Worm (Caenorhabditis elegans) whole organism, L3 larva: ENCODE results near the gene ZK121.2.

Experiments
- R02D3.7 ChIP-seq: fragments of 150-350 bp; optimal IDR thresholded peaks from 2 replicates; lab custom pipeline; 2014; ENCODE audit warnings: missing biosample characterization, missing genetic modification characterization
- ZK546.5 ChIP-seq: sonication (generic microtip); optimal IDR thresholded peaks from 2 replicates; lab custom pipeline; 2017; ENCODE audit warnings: missing biosample characterization, missing genetic modification characterization
- aly-2 ChIP-seq: fragments of 150-350 bp; optimal IDR thresholded peaks from 2 replicates; lab custom pipeline; 2014; ENCODE audit warnings: missing biosample characterization, missing genetic modification characterization
- ama-1 ChIP-seq: fragments of 150-350 bp; optimal IDR thresholded peaks from 2 replicates; lab custom pipeline; 2018
- ceh-16 ChIP-seq: sonication (generic microtip); optimal IDR thresholded peaks from 2 replicates; lab custom pipeline; 2017; ENCODE audit warnings: missing biosample characterization, missing genetic modification characterization
- ceh-9 ChIP-seq: sonication (generic microtip); optimal IDR thresholded peaks from 2 replicates; lab custom pipeline; 2018; ENCODE audit warnings: missing biosample characterization, missing genetic modification characterization
- egl-27 ChIP-seq: sonication (generic microtip); optimal IDR thresholded peaks from 4 replicates; lab custom pipeline; 2017; ENCODE audit warnings: missing biosample characterization, missing genetic modification reagents, missing genetic modification characterization
- egl-5 ChIP-seq: fragments of 150-350 bp; optimal IDR thresholded peaks from 2 replicates; lab custom pipeline; 2017; ENCODE audit warnings: missing biosample characterization, missing genetic modification reagents, missing genetic modification characterization, inconsistent platforms
- elt-1 ChIP-seq: fragments of 150-350 bp; optimal IDR thresholded peaks from 2 replicates; lab custom pipeline; 2014; ENCODE audit warnings: missing biosample characterization, missing genetic modification characterization
- elt-2 ChIP-seq: sonication (generic microtip); optimal IDR thresholded peaks from 2 replicates; lab custom pipeline; 2016; ENCODE audit warnings: missing genetic modification reagents, mild to moderate bottlenecking, missing genetic modification characterization, missing compliant biosample characterization
- elt-3 ChIP-seq, 3 experiments: fragments of 150-350 bp in 1 of 3; sonication (generic microtip) in 2 of 3; optimal IDR thresholded peaks; 2 replicates in 2 of 3; 4 replicates in 1 of 3; lab custom pipeline; 2014 to 2017; ENCODE audit warnings: missing biosample characterization in 3 of 3, missing genetic modification characterization in 3 of 3
- fkh-2 ChIP-seq: fragments of 150-350 bp; optimal IDR thresholded peaks from 2 replicates; lab custom pipeline; 2014; ENCODE audit warnings: missing biosample characterization, missing genetic modification reagents, missing genetic modification characterization
- hmg-11 ChIP-seq: sonication (generic microtip); optimal IDR thresholded peaks from 2 replicates; lab custom pipeline; 2016; ENCODE audit warnings: missing genetic modification characterization, missing compliant biosample characterization
- jun-1 ChIP-seq: fragments of 150-350 bp; optimal IDR thresholded peaks from 2 replicates; lab custom pipeline; 2014; ENCODE audit warnings: missing biosample characterization, missing genetic modification reagents, missing genetic modification characterization
- lin-15B ChIP-seq: fragments of 150-350 bp; optimal IDR thresholded peaks from 2 replicates; lab custom pipeline; 2014; ENCODE audit warnings: missing biosample characterization, missing genetic modification characterization
- lin-39 ChIP-seq: fragments of 150-350 bp; optimal IDR thresholded peaks from 2 replicates; lab custom pipeline; 2018; ENCODE audit warnings: missing biosample characterization, missing genetic modification reagents, missing genetic modification characterization
- lsy-12 ChIP-seq: sonication (generic microtip); optimal IDR thresholded peaks from 2 replicates; lab custom pipeline; 2016; ENCODE audit warnings: mild to moderate bottlenecking, missing genetic modification characterization, missing compliant biosample characterization
- mdl-1 ChIP-seq: fragments of 150-350 bp; optimal IDR thresholded peaks from 2 replicates; lab custom pipeline; 2014; ENCODE audit warnings: missing biosample characterization, missing genetic modification characterization
- mml-1 ChIP-seq: fragments of 150-350 bp; sonication (generic microtip); optimal IDR thresholded peaks from 3 replicates; lab custom pipeline; 2014; ENCODE audit warnings: missing biosample characterization, missing genetic modification characterization
- nhr-11 ChIP-seq: fragments of 150-350 bp; optimal IDR thresholded peaks from 2 replicates; lab custom pipeline; 2014; ENCODE audit warnings: missing biosample characterization, missing genetic modification characterization
- nhr-12 ChIP-seq: fragments of 150-350 bp; optimal IDR thresholded peaks from 2 replicates; lab custom pipeline; 2014; ENCODE audit warnings: missing biosample characterization, missing genetic modification characterization
- nhr-28 ChIP-seq: fragments of 150-350 bp; optimal IDR thresholded peaks from 2 replicates; lab custom pipeline; 2014; ENCODE audit warnings: missing biosample characterization, missing genetic modification characterization
- nhr-43 ChIP-seq: sonication (generic microtip); optimal IDR thresholded peaks from 2 replicates; lab custom pipeline; 2016; ENCODE audit warnings: mild to moderate bottlenecking, missing genetic modification characterization, missing compliant biosample characterization; ENCODE audit not compliant: poor library complexity, severe bottlenecking
- nhr-67 ChIP-seq: fragments of 150-350 bp; optimal IDR thresholded peaks from 2 replicates; lab custom pipeline; 2014; ENCODE audit warnings: missing biosample characterization, missing genetic modification characterization
- nhr-76 ChIP-seq: fragments of 150-350 bp; sonication (generic microtip); optimal IDR thresholded peaks from 5 replicates; lab custom pipeline; 2014; ENCODE audit warnings: missing biosample characterization, missing genetic modification characterization
- nhr-77 ChIP-seq: fragments of 150-350 bp; optimal IDR thresholded peaks from 2 replicates; lab custom pipeline; 2014; ENCODE audit warnings: missing biosample characterization, missing genetic modification characterization
- sea-2 ChIP-seq: fragments of 150-350 bp; sonication (generic microtip); optimal IDR thresholded peaks from 4 replicates; lab custom pipeline; 2014; ENCODE audit warnings: missing biosample characterization, missing genetic modification reagents, missing genetic modification characterization
- snpc-4 ChIP-seq: fragments of 150-350 bp; optimal IDR thresholded peaks from 2 replicates; lab custom pipeline; 2014; ENCODE audit warnings: missing biosample characterization, missing genetic modification characterization
- tbx-2 ChIP-seq: sonication (generic microtip); optimal IDR thresholded peaks from 2 replicates; lab custom pipeline; 2016; ENCODE audit warnings: mild to moderate bottlenecking, missing genetic modification characterization, missing compliant biosample characterization
- unc-39 ChIP-seq: sonication (generic microtip); optimal IDR thresholded peaks from 4 replicates; lab custom pipeline; 2017; ENCODE audit warnings: missing biosample characterization, missing genetic modification characterization
- unc-62 ChIP-seq: fragments of 150-350 bp; sonication (generic microtip); optimal IDR thresholded peaks from 4 replicates; lab custom pipeline; 2014; ENCODE audit warnings: missing biosample characterization, missing genetic modification reagents, missing genetic modification characterization
- zag-1 ChIP-seq: fragments of 150-350 bp; optimal IDR thresholded peaks from 2 replicates; lab custom pipeline; 2014; ENCODE audit warnings: missing biosample characterization, missing genetic modification characterization
- ztf-4 ChIP-seq: fragments of 150-350 bp; optimal IDR thresholded peaks from 2 replicates; lab custom pipeline; 2014; ENCODE audit warnings: missing biosample characterization, missing genetic modification characterization

Gene ZK121.2

ce11 chrIII:5334517-5335049, 6.9 kb upstream of the ZK121.2 start:
- TF ChIP-seq nhr-43 (tag; lab: Kevin White, UChicago) (no peak), elt-2 (peak; percentile 76)

ce11 chrIII:5338787-5339186, 2.7 kb upstream of the ZK121.2 start:
- TF ChIP-seq unc-62 (GFP tag; lab: Kevin White, UChicago): no peak
- no peak for TF ChIP-seq nhr-43 (tag; lab: Kevin White, UChicago)
- TF ChIP-seq zag-1: no peak
- TF ChIP-seq sea-2 (GFP tag; lab: Kevin White, UChicago): no peak
- TF ChIP-seq ceh-16: no peak
- TF ChIP-seq elt-2: no peak
- no peak for TF ChIP-seq snpc-4 (tag; lab: Kevin White, UChicago)
- TF ChIP-seq elt-3 (tag; optimal IDR thresholded peaks at IDR 0.05; lab: Kevin White, UChicago): no peak
- TF ChIP-seq nhr-67 (tag; lab: Kevin White, UChicago): no peak
- no peak for TF ChIP-seq nhr-76 (tag; lab: Kevin White, UChicago)
- no peak for TF ChIP-seq fkh-2 (tag; lab: Kevin White, UChicago)

DNA sequence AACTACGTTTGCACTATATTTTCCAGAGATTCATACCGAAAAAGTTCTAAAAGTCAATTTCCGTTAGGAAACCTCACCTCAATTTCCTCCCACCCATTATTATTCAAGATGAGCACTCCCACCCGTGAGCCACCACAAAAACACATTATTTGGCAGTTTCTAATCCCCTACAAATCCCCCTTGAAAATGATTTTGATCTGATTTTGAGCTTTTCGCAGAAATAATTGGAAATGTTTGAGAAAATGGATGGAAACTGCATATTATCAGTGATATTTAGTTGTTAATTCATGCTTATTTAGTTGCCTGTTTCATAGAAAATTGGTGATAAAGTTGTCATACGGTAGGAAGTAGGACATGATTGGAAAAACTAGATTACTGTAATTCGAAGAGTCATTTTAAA, 952 bp upstream of the ZK121.2 start:
- TF ChIP-seq lin-15B (tag; lab: Kevin White, UChicago) (no peak), mml-1 (tag; lab: Kevin White, UChicago) (no peak), nhr-11 (no peak), R02D3.7 (tag; lab: Kevin White, UChicago) (no peak), ZK546.5 (no peak), aly-2 (tag; lab: Kevin White, UChicago) (no peak), egl-27 (tag; lab: Kevin White, UChicago) (no peak), ceh-16 (no peak), jun-1 (tag; lab: Kevin White, UChicago) (no peak)

DNA sequence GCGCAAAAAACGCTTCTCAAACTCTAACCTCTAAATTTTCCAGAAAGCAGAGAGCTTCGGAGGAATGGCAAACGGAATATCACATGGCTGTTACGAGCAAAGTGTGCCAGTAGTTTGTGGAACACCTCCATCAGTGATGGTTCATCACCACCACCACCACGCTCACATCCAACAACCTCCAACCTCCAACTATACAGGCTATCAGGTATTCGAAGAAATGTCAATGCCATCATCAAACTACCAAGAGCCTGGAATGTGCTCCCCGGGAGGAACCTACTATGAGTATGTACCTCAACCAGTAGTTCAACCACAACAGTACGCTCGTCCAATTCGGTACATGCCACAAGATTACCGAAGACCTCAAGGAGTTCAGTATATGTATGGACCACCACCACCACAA, 2.1 kb downstream of the ZK121.2 start:
- TF ChIP-seq hmg-11 (no peak), nhr-28 (tag; lab: Kevin White, UChicago) (no peak), nhr-43 (tag; lab: Kevin White, UChicago) (no peak), ceh-9 (tag; lab: Kevin White, UChicago) (no peak), egl-27 (tag; lab: Kevin White, UChicago) (no peak), lsy-12 (no peak), ZK546.5 (no peak), mdl-1 (no peak), mml-1 (tag; lab: Kevin White, UChicago) (no peak), elt-1 (tag; lab: Kevin White, UChicago) (no peak), ztf-4 (tag; lab: Kevin White, UChicago) (no peak), elt-2 (no peak), fkh-2 (tag; lab: Kevin White, UChicago) (no peak), nhr-76 (tag; lab: Kevin White, UChicago) (no peak), nhr-77 (tag; lab: Kevin White, UChicago) (no peak), lin-39 (tag; lab: Kevin White, UChicago) (no peak), snpc-4 (tag; lab: Kevin White, UChicago) (no peak), unc-39 (tag; lab: Kevin White, UChicago) (no peak), egl-5 (tag; lab: Kevin White, UChicago) (no peak)

ce11 chrIII:5344561-5344960, 3.1 kb downstream of the ZK121.2 start:
- TF ChIP-seq nhr-76 (tag; lab: Kevin White, UChicago) (no peak), tbx-2 (no peak), elt-3 (tag; optimal IDR thresholded peaks at IDR 0.05; lab: Kevin White, UChicago) (no peak), ceh-16 (no peak), sea-2 (GFP tag; lab: Kevin White, UChicago) (no peak), nhr-12 (tag; lab: Kevin White, UChicago) (no peak), lin-15B (tag; lab: Kevin White, UChicago) (no peak), hmg-11 (no peak), nhr-28 (tag; lab: Kevin White, UChicago) (no peak), snpc-4 (tag; lab: Kevin White, UChicago) (no peak), R02D3.7 (tag; lab: Kevin White, UChicago) (no peak), nhr-11 (no peak), unc-39 (tag; lab: Kevin White, UChicago) (no peak), ama-1 (lab: Kevin White, UChicago) (no peak)
